Fruit fly (Drosophila melanogaster) whole organism, embryonic: Measurements from ENCODE around the gene CG11342.

Experiments used
- ATbp ChIP-seq: fragments of 200-800 bp; sonication (Bioruptor generic); optimal IDR thresholded peaks from 2 replicates; lab custom pipeline; 2017; ENCODE audit warnings: missing biosample characterization, mild to moderate bottlenecking, missing genetic modification characterization, missing genetic modification reagents
- Ada2b ChIP-seq: fragments of 200-800 bp; sonication (Bioruptor generic); IDR thresholded peaks from 2 replicates; pipeline ENCODE4 v1.3.6; 2022; ENCODE audit warnings: missing biosample characterization, missing genetic modification characterization
- BtbVII ChIP-seq: fragments of 200-800 bp; sonication (Bioruptor generic); optimal IDR thresholded peaks from 3 replicates; lab custom pipeline; 2017; ENCODE audit warnings: missing biosample characterization, mild to moderate bottlenecking, missing genetic modification characterization
- CG10147 ChIP-seq: fragments of 200-800 bp; sonication (Bioruptor generic); optimal IDR thresholded peaks from 2 replicates; lab custom pipeline; 2019; ENCODE audit warnings: missing biosample characterization, mild to moderate bottlenecking, missing genetic modification characterization, moderate library complexity
- CG10366 ChIP-seq: fragments of 200-800 bp; sonication (Bioruptor generic); IDR thresholded peaks from 2 replicates; pipeline ENCODE4 v1.3.6; 2022; ENCODE audit warnings: missing biosample characterization, missing genetic modification characterization
- CG11247 ChIP-seq: fragments of 200-800 bp; sonication (Bioruptor generic); IDR thresholded peaks from 2 replicates; pipeline ENCODE4 v1.3.6; 2022; ENCODE audit warnings: missing biosample characterization, missing genetic modification characterization
- CG11695 ChIP-seq: fragments of 200-800 bp; sonication (Bioruptor generic); IDR thresholded peaks from 3 replicates; pipeline ENCODE4 v1.3.6; 2022; ENCODE audit warnings: missing biosample characterization, missing genetic modification characterization
- CG11696 ChIP-seq: fragments of 200-800 bp; sonication (Bioruptor generic); IDR thresholded peaks from 2 replicates; pipeline ENCODE4 v1.3.6; 2022; ENCODE audit warnings: missing biosample characterization, missing genetic modification characterization
- CG12071 ChIP-seq: fragments of 200-800 bp; sonication (Bioruptor generic); optimal IDR thresholded peaks from 3 replicates; lab custom pipeline; 2018; ENCODE audit warnings: missing biosample characterization, mild to moderate bottlenecking, missing genetic modification characterization
- CG13287 ChIP-seq: fragments of 200-800 bp; sonication (Bioruptor generic); IDR thresholded peaks from 2 replicates; pipeline ENCODE4 v1.3.6; 2022; ENCODE audit warnings: missing biosample characterization, missing genetic modification characterization; ENCODE audit not compliant: partially characterized antibody
- CG13775 ChIP-seq: fragments of 200-800 bp; sonication (Bioruptor generic); optimal IDR thresholded peaks from 3 replicates; lab custom pipeline; 2017; ENCODE audit warnings: missing biosample characterization, mild to moderate bottlenecking, missing genetic modification characterization
- CG14860 ChIP-seq: fragments of 200-800 bp; sonication (Bioruptor generic); IDR thresholded peaks from 3 replicates; pipeline ENCODE4 v1.3.6; 2022; ENCODE audit warnings: missing biosample characterization, missing genetic modification characterization; ENCODE audit not compliant: partially characterized antibody
- CG16863 ChIP-seq: fragments of 200-800 bp; sonication (Bioruptor generic); optimal IDR thresholded peaks from 3 replicates; lab custom pipeline; 2016; ENCODE audit warnings: missing biosample characterization, missing genetic modification characterization
- CG17186 ChIP-seq: fragments of 200-800 bp; sonication (Bioruptor generic); optimal IDR thresholded peaks from 3 replicates; lab custom pipeline; 2017; ENCODE audit warnings: missing biosample characterization, missing genetic modification reagents, missing genetic modification characterization
- CG17912 ChIP-seq: fragments of 200-800 bp; sonication (Bioruptor generic); optimal IDR thresholded peaks from 2 replicates; lab custom pipeline; 2018; ENCODE audit warnings: missing biosample characterization, mild to moderate bottlenecking, missing genetic modification characterization
- CG18764 ChIP-seq: fragments of 200-800 bp; sonication (Bioruptor generic); optimal IDR thresholded peaks from 3 replicates; lab custom pipeline; 2016; ENCODE audit warnings: missing biosample characterization, missing genetic modification characterization
- CG2712 ChIP-seq: fragments of 200-800 bp; optimal IDR thresholded peaks from 3 replicates; lab custom pipeline; 2019; ENCODE audit warnings: missing biosample characterization, mild to moderate bottlenecking, missing genetic modification characterization, moderate library complexity
- CG31365 ChIP-seq: fragments of 200-800 bp; sonication (Bioruptor generic); optimal IDR thresholded peaks from 2 replicates; lab custom pipeline; 2018; ENCODE audit warnings: missing biosample characterization, mild to moderate bottlenecking, missing genetic modification characterization
- CG3847 ChIP-seq: fragments of 200-800 bp; sonication (Bioruptor generic); IDR thresholded peaks from 2 replicates; pipeline ENCODE4 v1.3.6; 2022; ENCODE audit warnings: missing biosample characterization, missing genetic modification characterization
- CG4617 ChIP-seq: fragments of 200-800 bp; sonication (Bioruptor generic); optimal IDR thresholded peaks from 3 replicates; lab custom pipeline; 2016; ENCODE audit warnings: missing biosample characterization, missing genetic modification characterization, borderline replicate concordance
- CG4707 ChIP-seq: fragments of 200-800 bp; sonication (Bioruptor generic); optimal IDR thresholded peaks from 2 replicates; lab custom pipeline; 2018; ENCODE audit warnings: missing biosample characterization, mild to moderate bottlenecking, missing genetic modification characterization, moderate library complexity
- CG5953 ChIP-seq: fragments of 200-800 bp; sonication (Bioruptor generic); IDR thresholded peaks from 2 replicates; pipeline ENCODE4 v1.3.6; 2022; ENCODE audit warnings: missing biosample characterization, missing genetic modification characterization
- CG7963 ChIP-seq: fragments of 200-800 bp; sonication (Bioruptor generic); IDR thresholded peaks from 3 replicates; pipeline ENCODE4 v1.3.6; 2022; ENCODE audit warnings: missing biosample characterization, missing genetic modification characterization; ENCODE audit not compliant: partially characterized antibody
- CG8924 ChIP-seq: fragments of 200-800 bp; optimal IDR thresholded peaks from 3 replicates; lab custom pipeline; 2019; ENCODE audit warnings: missing biosample characterization, mild to moderate bottlenecking, missing genetic modification characterization, moderate library complexity
- Chrac-16 ChIP-seq: fragments of 200-800 bp; sonication (Bioruptor generic); optimal IDR thresholded peaks from 3 replicates; lab custom pipeline; 2016; ENCODE audit warnings: missing biosample characterization, missing genetic modification characterization
- Dfd ChIP-seq, 2 experiments: fragments of >200 bp; optimal IDR thresholded peaks; 2 replicates each; lab custom pipeline; 2017; ENCODE audit warnings: missing biosample characterization in 2 of 2, missing genetic modification characterization in 2 of 2
- Ets65A ChIP-seq: fragments of 200-800 bp; sonication (Bioruptor generic); peaks from one replicate; lab custom pipeline; 2016; ENCODE audit warnings: missing biosample characterization, missing genetic modification characterization
- Kr ChIP-seq: fragments of 200-800 bp; sonication (Bioruptor generic); optimal IDR thresholded peaks from 2 replicates; lab custom pipeline; 2017; ENCODE audit warnings: missing biosample characterization, mild to moderate bottlenecking, missing genetic modification characterization
- Meics ChIP-seq: fragments of 200-800 bp; sonication (Bioruptor generic); optimal IDR thresholded peaks from 2 replicates; lab custom pipeline; 2017; ENCODE audit warnings: missing biosample characterization, mild to moderate bottlenecking, missing genetic modification characterization
- Nf-YA ChIP-seq: fragments of 200-800 bp; sonication (Bioruptor generic); IDR thresholded peaks from 2 replicates; pipeline ENCODE4 v1.3.6; 2022; ENCODE audit warnings: missing biosample characterization, missing genetic modification characterization
- PHDP ChIP-seq: fragments of 200-800 bp; sonication (Bioruptor generic); optimal IDR thresholded peaks from 3 replicates; lab custom pipeline; 2018; ENCODE audit warnings: missing biosample characterization, mild to moderate bottlenecking, missing genetic modification characterization, moderate library complexity
- Ptx1 ChIP-seq: fragments of 200-800 bp; sonication (Bioruptor generic); IDR thresholded peaks from 2 replicates; pipeline ENCODE4 v1.3.6; 2022; ENCODE audit warnings: missing biosample characterization, missing genetic modification characterization
- Rfx ChIP-seq: fragments of 200-800 bp; sonication (Bioruptor generic); IDR thresholded peaks from 2 replicates; pipeline ENCODE4 v1.3.6; 2022; ENCODE audit warnings: missing biosample characterization, missing genetic modification characterization
- Tbp ChIP-seq: fragments of >200 bp; optimal IDR thresholded peaks from 2 replicates; lab custom pipeline; 2018; ENCODE audit warnings: missing biosample characterization, missing genetic modification characterization
- Xbp1 ChIP-seq: fragments of 200-800 bp; sonication (Bioruptor generic); optimal IDR thresholded peaks from 3 replicates; lab custom pipeline; 2016; ENCODE audit warnings: missing biosample characterization, mild to moderate bottlenecking, missing genetic modification characterization
- YL-1 ChIP-seq: fragments of 200-800 bp; sonication (Bioruptor generic); optimal IDR thresholded peaks from 3 replicates; lab custom pipeline; 2017; ENCODE audit warnings: missing biosample characterization, mild to moderate bottlenecking, missing genetic modification characterization
- cato ChIP-seq: fragments of 200-800 bp; sonication (Bioruptor generic); optimal IDR thresholded peaks from 2 replicates; lab custom pipeline; 2016; ENCODE audit warnings: missing biosample characterization, missing genetic modification characterization, borderline replicate concordance
- crp ChIP-seq, 2 experiments: fragments of 200-800 bp; sonication (Bioruptor generic); optimal IDR thresholded peaks; 2 replicates in 1 of 2; 3 replicates in 1 of 2; lab custom pipeline; 2017; ENCODE audit warnings: missing biosample characterization in 2 of 2, missing genetic modification characterization in 2 of 2, mild to moderate bottlenecking in 1 of 2, moderate library complexity in 1 of 2
- dati ChIP-seq: fragments of 200-800 bp; sonication (Bioruptor generic); IDR thresholded peaks from 2 replicates; pipeline ENCODE4 v1.3.6; 2022; ENCODE audit warnings: missing biosample characterization, missing genetic modification characterization
- fd3F ChIP-seq: fragments of 200-800 bp; sonication (Bioruptor generic); optimal IDR thresholded peaks from 2 replicates; lab custom pipeline; 2018; ENCODE audit warnings: missing biosample characterization, mild to moderate bottlenecking, missing genetic modification characterization, moderate library complexity
- gem ChIP-seq: fragments of 200-800 bp; sonication (Bioruptor generic); optimal IDR thresholded peaks from 2 replicates; lab custom pipeline; 2019; ENCODE audit warnings: missing biosample characterization, mild to moderate bottlenecking, missing genetic modification characterization, moderate library complexity
- grau ChIP-seq: fragments of 200-800 bp; optimal IDR thresholded peaks from 3 replicates; lab custom pipeline; 2019; ENCODE audit warnings: missing biosample characterization, mild to moderate bottlenecking, missing genetic modification characterization, moderate library complexity
- inv ChIP-seq: fragments of 200-800 bp; sonication (Bioruptor generic); IDR thresholded peaks from 2 replicates; pipeline ENCODE4 v1.3.6; 2022; ENCODE audit warnings: missing biosample characterization, missing genetic modification characterization; ENCODE audit not compliant: partially characterized antibody
- kay ChIP-seq: fragments of 200-800 bp; sonication (Bioruptor generic); optimal IDR thresholded peaks from 2 replicates; lab custom pipeline; 2016; ENCODE audit warnings: missing biosample characterization, missing genetic modification characterization
- lilli ChIP-seq: fragments of 200-800 bp; sonication (Bioruptor generic); optimal IDR thresholded peaks from 3 replicates; lab custom pipeline; 2016; ENCODE audit warnings: missing biosample characterization, missing genetic modification characterization
- nmo ChIP-seq: fragments of 200-800 bp; sonication (Bioruptor generic); optimal IDR thresholded peaks from 2 replicates; lab custom pipeline; 2018; ENCODE audit warnings: missing biosample characterization, mild to moderate bottlenecking, missing genetic modification characterization, moderate library complexity
- tll ChIP-seq, 2 experiments: fragments of 200-800 bp in 1 of 2; fragments of >200 bp in 1 of 2; sonication (Bioruptor generic) in 1 of 2; optimal IDR thresholded peaks; 2 replicates each; lab custom pipeline; 2017 to 2019; ENCODE audit warnings: missing biosample characterization in 2 of 2, missing genetic modification characterization in 2 of 2, mild to moderate bottlenecking in 1 of 2, moderate library complexity in 1 of 2
- trem ChIP-seq: fragments of 200-800 bp; optimal IDR thresholded peaks from 3 replicates; lab custom pipeline; 2019; ENCODE audit warnings: missing biosample characterization, mild to moderate bottlenecking, missing genetic modification characterization, moderate library complexity
- ttk ChIP-seq: fragments of 200-800 bp; sonication (Bioruptor generic); IDR thresholded peaks from 2 replicates; pipeline ENCODE4 v2.1.2; 2022; ENCODE audit warnings: missing biosample characterization, missing genetic modification characterization
- vfl ChIP-seq: fragments of 200-800 bp; sonication (Bioruptor generic); optimal IDR thresholded peaks from 2 replicates; lab custom pipeline; 2016; ENCODE audit warnings: missing biosample characterization, missing genetic modification characterization

The CG11342 gene

dm6 chr3L:4354898-4355627 is 12.2 kb downstream of the CG11342 start (continued):
- TF ChIP-seq cato (no peak), CG5953 (GFP tag; lab: Robert Waterston, UW) (no peak), CG8924 (tag; lab: Kevin White, UChicago) (peak; percentile 49), YL-1 (GFP tag; lab: Kevin White, UChicago) (no peak), fd3F (GFP tag; lab: Kevin White, UChicago) (peak; percentile 7), nmo (peak; percentile 55), Nf-YA (no peak), BtbVII (GFP tag; lab: Kevin White, UChicago) (no peak), CG17912 (GFP tag; lab: Kevin White, UChicago) (no peak), Xbp1 (GFP tag; lab: Kevin White, UChicago) (peak; percentile 10), Dfd (GFP tag; optimal IDR thresholded peaks at IDR 0.05; lab: Kevin White, UChicago) (no peak), Kr (GFP tag; lab: Kevin White, UChicago) (no peak), Ptx1 (GFP tag; lab: Robert Waterston, UW) (no peak), CG31365 (tag; lab: Kevin White, UChicago) (no peak), ttk (GFP tag; lab: Robert Waterston, UW) (no peak), trem (no peak), CG11695 (GFP tag; lab: Robert Waterston, UW) (0 out of 3 replicates have a peak, but pooled peaks have one; percentile 27), ATbp (GFP tag; lab: Kevin White, UChicago) (peak; percentile 7), CG12071 (GFP tag; lab: Kevin White, UChicago) (no peak), CG16863 (GFP tag; lab: Kevin White, UChicago) (no peak), CG2712 (tag; lab: Kevin White, UChicago) (peak; percentile 35), dati (GFP tag; lab: Robert Waterston, UW) (no peak), CG18764 (GFP tag; lab: Kevin White, UChicago) (no peak), Ets65A (GFP tag; lab: Kevin White, UChicago) (no peak), Rfx (GFP tag; lab: Robert Waterston, UW) (no peak), inv (GFP tag; lab: Robert Waterston, UW) (no peak), Chrac-16 (GFP tag; lab: Kevin White, UChicago) (no peak), CG10366 (GFP tag; lab: Robert Waterston, UW) (no peak), gem (tag; lab: Kevin White, UChicago) (peak; percentile 60), CG14860 (GFP tag; lab: Robert Waterston, UW) (no peak), CG3847 (GFP tag; lab: Robert Waterston, UW) (no peak), grau (tag; lab: Kevin White, UChicago) (peak; percentile 59), CG7963 (GFP tag; lab: Robert Waterston, UW) (no peak), CG13287 (GFP tag; lab: Robert Waterston, UW) (no peak), CG13775 (GFP tag; lab: Kevin White, UChicago) (no peak), Meics (GFP tag; lab: Kevin White, UChicago) (peak; percentile 47), kay (GFP tag; lab: Kevin White, UChicago) (no peak), lilli (GFP tag; lab: Kevin White, UChicago) (no peak), vfl (GFP tag; lab: Kevin White, UChicago) (no peak), Tbp (GFP tag; lab: Kevin White, UChicago) (no peak), CG10147 (GFP tag; lab: Kevin White, UChicago) (peak; percentile 12), CG11247 (GFP tag; lab: Robert Waterston, UW) (no peak), crp (GFP tag; optimal IDR thresholded peaks at IDR 0.05; lab: Kevin White, UChicago) (no peak), CG4617 (GFP tag; lab: Kevin White, UChicago) (no peak), CG4707 (GFP tag; lab: Kevin White, UChicago) (no peak), tll (GFP tag; optimal IDR thresholded peaks at IDR 0.05; lab: Kevin White, UChicago) (no peak), CG11696 (GFP tag; lab: Robert Waterston, UW) (no peak), Ada2b (no peak), CG17186 (GFP tag; lab: Kevin White, UChicago) (no peak), PHDP (peak; percentile 49)
